Fruit fly (Drosophila melanogaster) whole organism, prepupa: Measurements from ENCODE around the gene CG15506.
A peak's percentile ranks its signal among the peaks of the same experiment; 100 is the strongest.

Experiments used
- CG10631 ChIP-seq: fragments of 200-800 bp; sonication (Bioruptor generic); optimal IDR thresholded peaks from 2 replicates; lab custom pipeline; 2016; ENCODE audit warnings: missing biosample characterization, missing genetic modification characterization
- CG10669 ChIP-seq: fragments of 200-800 bp; sonication (Bioruptor generic); optimal IDR thresholded peaks from 3 replicates; lab custom pipeline; 2018; ENCODE audit warnings: missing biosample characterization, mild to moderate bottlenecking, missing genetic modification characterization, moderate library complexity
- CG11762 ChIP-seq: fragments of 200-800 bp; sonication (Bioruptor generic); optimal IDR thresholded peaks from 3 replicates; lab custom pipeline; 2016; ENCODE audit warnings: missing biosample characterization, missing genetic modification characterization; ENCODE audit not compliant: insufficient read depth
- CG15336 ChIP-seq: fragments of 200-800 bp; sonication (Bioruptor generic); IDR thresholded peaks from 2 replicates; pipeline ENCODE4 v1.3.6; 2022; ENCODE audit warnings: missing biosample characterization, missing genetic modification characterization
- CG1621 ChIP-seq: fragments of 200-800 bp; sonication (Bioruptor generic); optimal IDR thresholded peaks from 3 replicates; lab custom pipeline; 2018; ENCODE audit warnings: missing biosample characterization, mild to moderate bottlenecking, missing genetic modification characterization
- CG16779 ChIP-seq: fragments of 200-800 bp; sonication (Bioruptor generic); optimal IDR thresholded peaks from 3 replicates; lab custom pipeline; 2017; ENCODE audit warnings: missing biosample characterization, mild to moderate bottlenecking, missing genetic modification characterization
- CG3032 ChIP-seq: fragments of 200-800 bp; optimal IDR thresholded peaks from 2 replicates; lab custom pipeline; 2019; ENCODE audit warnings: missing biosample characterization, mild to moderate bottlenecking, missing genetic modification characterization, moderate library complexity
- CG31627 ChIP-seq: fragments of 200-800 bp; sonication (Bioruptor generic); optimal IDR thresholded peaks from 3 replicates; lab custom pipeline; 2016; ENCODE audit warnings: missing biosample characterization, missing genetic modification characterization
- CG32006 ChIP-seq: fragments of 200-800 bp; sonication (Bioruptor generic); optimal IDR thresholded peaks from 3 replicates; lab custom pipeline; 2017; ENCODE audit warnings: missing biosample characterization, mild to moderate bottlenecking, missing genetic modification characterization
- CG34406 ChIP-seq: fragments of 200-800 bp; sonication (Bioruptor generic); optimal IDR thresholded peaks from 3 replicates; lab custom pipeline; 2016; ENCODE audit warnings: missing biosample characterization, missing genetic modification characterization
- CG3919 ChIP-seq: fragments of 200-800 bp; sonication (Bioruptor generic); optimal IDR thresholded peaks from 3 replicates; lab custom pipeline; 2016; ENCODE audit warnings: missing biosample characterization, missing genetic modification characterization
- CG4318 ChIP-seq: fragments of 200-800 bp; sonication (Bioruptor generic); optimal IDR thresholded peaks from 3 replicates; lab custom pipeline; 2017; ENCODE audit warnings: missing biosample characterization, mild to moderate bottlenecking, missing genetic modification characterization
- CG6163 ChIP-seq: fragments of 200-800 bp; sonication (Bioruptor generic); IDR thresholded peaks from 3 replicates; pipeline ENCODE4 v1.3.6; 2022; ENCODE audit warnings: missing biosample characterization, missing genetic modification characterization
- CG6792 ChIP-seq: fragments of 200-800 bp; sonication (Bioruptor generic); optimal IDR thresholded peaks from 3 replicates; lab custom pipeline; 2016; ENCODE audit warnings: missing biosample characterization, missing genetic modification characterization
- CG6808 ChIP-seq: fragments of 200-800 bp; sonication (Bioruptor generic); optimal IDR thresholded peaks from 3 replicates; lab custom pipeline; 2017; ENCODE audit warnings: missing biosample characterization, missing genetic modification characterization, mild to moderate bottlenecking, moderate library complexity, missing genetic modification reagents
- CG6854 ChIP-seq: fragments of 200-800 bp; sonication (Bioruptor generic); optimal IDR thresholded peaks from 2 replicates; lab custom pipeline; 2017; ENCODE audit warnings: missing biosample characterization, mild to moderate bottlenecking, missing genetic modification characterization
- CG7368 ChIP-seq: fragments of 200-800 bp; sonication (Bioruptor generic); optimal IDR thresholded peaks from 3 replicates; lab custom pipeline; 2016; ENCODE audit warnings: missing biosample characterization, missing genetic modification characterization
- CG8119 ChIP-seq: fragments of 200-800 bp; sonication (Bioruptor generic); IDR thresholded peaks from 3 replicates; pipeline ENCODE4 v1.3.6; 2022; ENCODE audit warnings: missing biosample characterization, missing genetic modification characterization
- CG8319 ChIP-seq: fragments of 200-800 bp; sonication (Bioruptor generic); optimal IDR thresholded peaks from 3 replicates; lab custom pipeline; 2016; ENCODE audit warnings: missing biosample characterization, missing genetic modification characterization
- Eip75B ChIP-seq: fragments of 200-800 bp; sonication (Bioruptor generic); optimal IDR thresholded peaks from 3 replicates; lab custom pipeline; 2016; ENCODE audit warnings: missing biosample characterization, missing genetic modification characterization
- Eip78C ChIP-seq: fragments of 200-800 bp; sonication (Bioruptor generic); peaks from one replicate; lab custom pipeline; 2016; ENCODE audit warnings: missing biosample characterization, missing genetic modification characterization
- Eip93F ChIP-seq: fragments of 200-800 bp; sonication (Bioruptor generic); optimal IDR thresholded peaks from 2 replicates; lab custom pipeline; 2016; ENCODE audit warnings: missing biosample characterization, mild to moderate bottlenecking, missing genetic modification characterization
- Ets21C ChIP-seq: fragments of 200-800 bp; sonication (Bioruptor generic); optimal IDR thresholded peaks from 3 replicates; lab custom pipeline; 2016; ENCODE audit warnings: missing biosample characterization, missing genetic modification characterization
- Ets96B ChIP-seq: fragments of 200-800 bp; optimal IDR thresholded peaks from 2 replicates; lab custom pipeline; 2019; ENCODE audit warnings: missing biosample characterization, mild to moderate bottlenecking, missing genetic modification characterization, moderate library complexity
- Gug ChIP-seq: fragments of 200-800 bp; sonication (Bioruptor generic); IDR thresholded peaks from 2 replicates; pipeline ENCODE4 v1.3.6; 2022; ENCODE audit warnings: missing biosample characterization, missing genetic modification characterization
- Hr38 ChIP-seq: sonication (Bioruptor generic); optimal IDR thresholded peaks from 2 replicates; lab custom pipeline; 2016; ENCODE audit warnings: missing biosample characterization, missing genetic modification characterization
- Hr39 ChIP-seq: fragments of 200-800 bp; sonication (Bioruptor generic); optimal IDR thresholded peaks from 2 replicates; lab custom pipeline; 2016; ENCODE audit warnings: missing biosample characterization, missing genetic modification characterization
- Hr4 ChIP-seq: fragments of 200-800 bp; sonication (Bioruptor generic); optimal IDR thresholded peaks from 3 replicates; lab custom pipeline; 2016; ENCODE audit warnings: missing biosample characterization, missing genetic modification characterization
- Met ChIP-seq: fragments of 200-800 bp; sonication (Bioruptor generic); optimal IDR thresholded peaks from 3 replicates; lab custom pipeline; 2016; ENCODE audit warnings: missing biosample characterization, missing genetic modification characterization
- Smox ChIP-seq: fragments of 200-800 bp; sonication (Bioruptor generic); optimal IDR thresholded peaks from 3 replicates; lab custom pipeline; 2016; ENCODE audit warnings: missing biosample characterization, missing genetic modification characterization
- Sox102F ChIP-seq: fragments of 200-800 bp; sonication (Bioruptor generic); optimal IDR thresholded peaks from 2 replicates; lab custom pipeline; 2016; ENCODE audit warnings: missing biosample characterization, mild to moderate bottlenecking, missing genetic modification characterization
- Sox14 ChIP-seq: fragments of 200-800 bp; sonication (Bioruptor generic); optimal IDR thresholded peaks from 3 replicates; lab custom pipeline; 2016; ENCODE audit warnings: missing biosample characterization, missing genetic modification characterization
- Sox15 ChIP-seq: fragments of 200-800 bp; sonication (Bioruptor generic); optimal IDR thresholded peaks from 3 replicates; lab custom pipeline; 2016; ENCODE audit warnings: missing biosample characterization, missing genetic modification characterization
- achi ChIP-seq: fragments of 200-800 bp; sonication (Bioruptor generic); optimal IDR thresholded peaks from 3 replicates; lab custom pipeline; 2016; ENCODE audit warnings: missing biosample characterization, missing genetic modification characterization
- acj6 ChIP-seq: fragments of 200-800 bp; sonication (Bioruptor generic); optimal IDR thresholded peaks from 3 replicates; lab custom pipeline; 2016; ENCODE audit warnings: missing biosample characterization, missing genetic modification characterization
- cyc ChIP-seq: fragments of 200-800 bp; sonication (Bioruptor generic); optimal IDR thresholded peaks from 3 replicates; lab custom pipeline; 2016; ENCODE audit warnings: missing biosample characterization, missing genetic modification characterization
- dsx ChIP-seq: fragments of 200-800 bp; optimal IDR thresholded peaks from 3 replicates; lab custom pipeline; 2019; ENCODE audit warnings: missing biosample characterization, mild to moderate bottlenecking, missing genetic modification characterization, moderate library complexity; ENCODE audit not compliant: poor library complexity, severe bottlenecking
- eg ChIP-seq: fragments of 200-800 bp; sonication (Bioruptor generic); IDR thresholded peaks from 3 replicates; pipeline ENCODE4 v1.3.6; 2022; ENCODE audit warnings: missing biosample characterization, missing genetic modification characterization
- esn ChIP-seq: fragments of 200-800 bp; sonication (Bioruptor generic); optimal IDR thresholded peaks from 2 replicates; lab custom pipeline; 2016; ENCODE audit warnings: missing biosample characterization, mild to moderate bottlenecking, missing genetic modification characterization, moderate library complexity
- fd59A ChIP-seq: fragments of 200-800 bp; sonication (Bioruptor generic); optimal IDR thresholded peaks from 2 replicates; lab custom pipeline; 2017; ENCODE audit warnings: missing biosample characterization, mild to moderate bottlenecking, missing genetic modification characterization, missing genetic modification reagents
- fd85E ChIP-seq: fragments of 200-800 bp; sonication (Bioruptor generic); optimal IDR thresholded peaks from 3 replicates; lab custom pipeline; 2016; ENCODE audit warnings: missing biosample characterization, missing genetic modification characterization
- lz ChIP-seq: fragments of 200-800 bp; sonication (Bioruptor generic); optimal IDR thresholded peaks from 3 replicates; lab custom pipeline; 2016; ENCODE audit warnings: missing biosample characterization, missing genetic modification characterization
- net ChIP-seq: fragments of 200-800 bp; sonication (Bioruptor generic); optimal IDR thresholded peaks from 3 replicates; lab custom pipeline; 2016; ENCODE audit warnings: missing biosample characterization, missing genetic modification characterization
- pdm3 ChIP-seq: fragments of 200-800 bp; sonication (Bioruptor generic); optimal IDR thresholded peaks from 3 replicates; lab custom pipeline; 2016; ENCODE audit warnings: missing biosample characterization, missing genetic modification characterization
- salr ChIP-seq, 2 experiments: fragments of 200-800 bp; sonication (Bioruptor generic); optimal IDR thresholded peaks; 3 replicates each; lab custom pipeline; 2016 to 2018; ENCODE audit warnings: missing biosample characterization in 2 of 2, missing genetic modification characterization in 2 of 2, mild to moderate bottlenecking in 1 of 2
- spab ChIP-seq: fragments of 200-800 bp; sonication (Bioruptor generic); optimal IDR thresholded peaks from 2 replicates; lab custom pipeline; 2017; ENCODE audit warnings: missing biosample characterization, mild to moderate bottlenecking, missing genetic modification characterization, missing genetic modification reagents
- ss ChIP-seq, 2 experiments: fragments of 200-800 bp; sonication (Bioruptor generic); optimal IDR thresholded peaks; 2 replicates in 1 of 2; 3 replicates in 1 of 2; lab custom pipeline; 2017 to 2018; ENCODE audit warnings: mild to moderate bottlenecking in 2 of 2, missing biosample characterization in 2 of 2, missing genetic modification characterization in 2 of 2, moderate library complexity in 1 of 2
- svp ChIP-seq: fragments of 200-800 bp; sonication (Bioruptor generic); peaks from one replicate; lab custom pipeline; 2016; ENCODE audit warnings: missing biosample characterization, missing genetic modification characterization
- topi ChIP-seq: fragments of 200-800 bp; sonication (Bioruptor generic); optimal IDR thresholded peaks from 3 replicates; lab custom pipeline; 2016; ENCODE audit warnings: missing biosample characterization, missing genetic modification characterization

The CG15506 gene

DNA sequence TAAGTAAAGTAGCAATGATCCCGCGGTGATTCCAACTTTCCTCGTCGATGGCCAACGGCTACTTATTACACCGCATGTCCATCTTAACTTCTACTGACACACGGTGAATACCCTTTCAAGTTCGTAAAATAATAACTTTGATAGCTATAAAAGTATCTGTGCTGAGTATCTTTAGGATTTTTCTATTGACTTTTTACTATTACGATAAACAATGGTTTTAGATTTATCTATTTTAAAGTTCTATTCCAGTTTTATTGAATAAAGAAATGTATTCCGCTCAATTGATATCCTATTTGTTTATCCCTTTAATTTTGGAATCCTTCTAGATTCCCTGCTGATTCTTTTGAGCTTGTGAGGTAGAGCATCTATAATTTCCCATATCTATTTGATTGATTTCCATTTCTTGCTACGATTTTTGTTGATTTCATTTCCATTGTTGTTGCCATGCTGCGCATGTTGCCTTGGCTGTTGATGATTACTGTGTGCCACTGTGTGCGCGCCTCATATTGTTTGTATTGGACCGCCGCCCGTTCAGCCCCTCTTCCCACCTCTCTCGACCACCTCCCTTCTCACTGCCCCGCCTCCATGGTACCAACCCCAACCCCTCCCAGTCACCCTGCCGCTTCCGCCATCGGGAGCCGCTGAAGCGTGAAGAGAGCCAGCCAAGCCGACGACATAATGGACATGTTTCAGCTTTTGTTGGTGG, 28.5 kb upstream of the CG15506 start (continued):
- TF ChIP-seq CG8119 (GFP tag; lab: Robert Waterston, UW) (no peak), CG32006 (GFP tag; lab: Kevin White, UChicago) (peak; percentile 12)

DNA sequence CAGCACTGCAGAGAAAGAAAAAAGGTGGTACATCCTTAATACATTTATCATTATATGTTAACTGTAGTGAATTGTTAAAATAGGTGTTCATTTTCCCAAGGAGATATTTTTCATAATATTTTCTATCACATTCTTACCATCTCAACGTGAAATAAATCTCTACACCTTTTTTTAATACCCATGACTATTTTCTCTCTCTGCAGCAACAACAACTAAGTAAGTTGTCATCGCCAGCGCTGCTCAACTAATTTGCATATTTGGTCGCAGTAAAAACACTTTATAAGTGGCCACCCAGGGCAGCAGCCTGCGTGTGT, 28.0 kb upstream of the CG15506 start:
- TF ChIP-seq esn (peak; percentile 48), Hr4 (GFP tag; lab: Kevin White, UChicago) (peak; percentile 58), CG10631 (peak; percentile 35), acj6 (peak; percentile 35), fd59A (GFP tag; lab: Kevin White, UChicago) (peak; percentile 55), CG8119 (GFP tag; lab: Robert Waterston, UW) (peak; percentile 49; the same call in 2 of the 3 replicates), CG1621 (peak; percentile 52), CG15336 (peak; percentile 46), Ets21C (no peak), Eip93F (GFP tag; lab: Kevin White, UChicago) (no peak), CG6792 (GFP tag; lab: Kevin White, UChicago) (no peak), lz (peak; percentile 31), Hr39 (GFP tag; lab: Kevin White, UChicago) (peak; percentile 31), CG31627 (GFP tag; lab: Kevin White, UChicago) (peak; percentile 36), eg (GFP tag; lab: Robert Waterston, UW) (peak; percentile 44; the same call in 1 of the 3 replicates), CG3032 (tag; lab: Kevin White, UChicago) (peak; percentile 61), cyc (GFP tag; lab: Kevin White, UChicago) (peak; percentile 30), CG10669 (GFP tag; lab: Kevin White, UChicago) (peak; percentile 62), dsx (no peak), Sox14 (GFP tag; lab: Kevin White, UChicago) (peak; percentile 49), Gug (GFP tag; lab: Robert Waterston, UW) (no peak), achi (GFP tag; lab: Kevin White, UChicago) (peak; percentile 54), CG16779 (tag; lab: Kevin White, UChicago) (no peak), Hr38 (no peak), CG7368 (no peak), ss (GFP tag; optimal IDR thresholded peaks at IDR 0.05; lab: Kevin White, UChicago) (no peak), svp (GFP tag; lab: Kevin White, UChicago) (peak; percentile 13), CG8319 (GFP tag; lab: Kevin White, UChicago) (no peak), fd85E (GFP tag; lab: Kevin White, UChicago) (no peak), topi (GFP tag; lab: Kevin White, UChicago) (peak; percentile 44), Met (GFP tag; lab: Kevin White, UChicago) (peak; percentile 49), CG34406 (GFP tag; lab: Kevin White, UChicago) (peak; percentile 6), CG4318 (peak; percentile 24), CG11762 (GFP tag; lab: Kevin White, UChicago) (no peak), CG6854 (no peak), Sox15 (GFP tag; lab: Kevin White, UChicago) (peak; percentile 16), Eip75B (GFP tag; lab: Kevin White, UChicago) (peak; percentile 45), Ets96B (tag; lab: Kevin White, UChicago) (peak; percentile 71), salr (GFP tag; optimal IDR thresholded peaks at IDR 0.05; lab: Kevin White, UChicago) (peak in 1 of 2 experiments; percentile 37), spab (GFP tag; lab: Kevin White, UChicago) (peak; percentile 37), Eip78C (GFP tag; lab: Kevin White, UChicago) (peak; percentile 90), net (GFP tag; lab: Kevin White, UChicago) (peak; percentile 42), Smox (peak; percentile 15), CG6808 (GFP tag; lab: Kevin White, UChicago) (peak; percentile 6), CG3919 (GFP tag; lab: Kevin White, UChicago) (peak; percentile 61), CG6163 (peak; percentile 63; the same call in 2 of the 3 replicates), pdm3 (GFP tag; lab: Kevin White, UChicago) (peak; percentile 61), Sox102F (GFP tag; lab: Kevin White, UChicago) (no peak)
